Fruit fly (Drosophila melanogaster): ENCODE data around the gene CG11555.

CG11555 gene

DNA sequence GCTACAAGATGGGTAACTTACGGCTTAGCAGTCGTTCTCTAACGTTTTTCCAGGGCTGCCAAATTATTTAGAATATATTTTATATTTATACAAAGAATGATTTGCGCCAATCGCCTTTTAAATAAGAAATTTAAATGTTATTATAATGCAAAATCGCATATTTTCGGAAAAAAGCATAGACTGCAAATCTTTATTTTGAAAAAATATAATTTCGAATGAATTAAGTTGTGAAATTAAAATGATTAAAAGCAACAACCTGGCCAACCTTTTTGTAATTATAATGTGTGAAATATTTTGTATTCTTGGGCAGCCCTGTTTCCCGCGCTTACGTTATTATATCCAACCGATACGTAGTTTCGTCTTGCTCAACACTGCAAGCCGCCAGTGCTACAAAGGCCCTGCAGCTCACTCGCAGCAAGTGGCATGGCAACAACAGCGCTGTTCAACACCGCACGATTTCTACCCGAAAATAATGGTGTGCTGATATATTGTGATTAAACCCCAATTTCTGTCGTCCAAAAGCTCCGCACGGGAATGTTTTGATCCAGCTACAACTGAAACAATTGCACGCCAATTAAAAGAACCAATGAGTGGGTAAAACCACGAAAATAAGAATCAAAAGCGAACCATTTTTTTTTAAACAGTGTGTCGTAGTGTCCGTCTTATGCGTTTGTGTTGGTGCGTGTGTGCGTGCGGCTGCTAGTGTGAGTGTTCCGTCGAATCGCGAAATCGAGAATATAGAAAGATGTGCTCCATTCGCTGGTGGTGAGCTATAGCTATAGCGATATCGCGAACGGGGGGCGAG, 24.0 kb downstream of the CG11555 start, which contains the start of gene Pi3K21B (continued):
- TF ChIP-seq CG6765 (GFP tag; optimal IDR thresholded peaks at IDR 0.05) = peak; percentile 72
- TF ChIP-seq E2f2 (GFP tag; IDR thresholded peaks at IDR 0.05) = peak; percentile 88
- TF ChIP-seq cwo (GFP tag; optimal IDR thresholded peaks at IDR 0.05) = peak; percentile 69
- peak; percentile 88 for TF ChIP-seq CG4820 (GFP tag; optimal IDR thresholded peaks at IDR 0.05)
- TF ChIP-seq ash1 (GFP tag; optimal IDR thresholded peaks at IDR 0.05) = peak; percentile 69
- TF ChIP-seq CG11093 (GFP tag; IDR thresholded peaks at IDR 0.05) = peak; percentile 81
- TF ChIP-seq corto (GFP tag; optimal IDR thresholded peaks at IDR 0.05) = peak; percentile 78
- TF ChIP-seq CG13894 (tag; optimal IDR thresholded peaks at IDR 0.05) = peak; percentile 89
- TF ChIP-seq CG13424 (tag; optimal IDR thresholded peaks at IDR 0.05) = peak; percentile 93
- TF ChIP-seq Dp (GFP tag; optimal IDR thresholded peaks at IDR 0.05) = peak; percentile 87
- TF ChIP-seq Dad (GFP tag; optimal IDR thresholded peaks at IDR 0.05) = peak; percentile 92
- TF ChIP-seq CG14965 (GFP tag; optimal IDR thresholded peaks at IDR 0.05; ENCODE audit: borderline replicate concordance) = peak; percentile 55
- peak; percentile 87 for TF ChIP-seq Atf-2 (GFP tag; optimal IDR thresholded peaks at IDR 0.05)
- peak; percentile 82 for TF ChIP-seq CG32772 (GFP tag; IDR thresholded peaks at IDR 0.05)
- peak; percentile 10 for TF ChIP-seq zf30C (GFP tag; optimal IDR thresholded peaks at IDR 0.05)
- peak; percentile 50 for TF ChIP-seq CG10274 (GFP tag; optimal IDR thresholded peaks at IDR 0.05)
- peak; percentile 96 for TF ChIP-seq slbo (GFP tag; IDR thresholded peaks at IDR 0.05)
- TF ChIP-seq toy (GFP tag; IDR thresholded peaks at IDR 0.05) = 0 out of 2 replicates have a peak, but pooled peaks have one; percentile 43
- TF ChIP-seq Ssrp (tag; optimal IDR thresholded peaks at IDR 0.05) = peak; percentile 90
- TF ChIP-seq CG17385 (GFP tag; optimal IDR thresholded peaks at IDR 0.05) = peak; percentile 83
- TF ChIP-seq CG3065 (GFP tag; optimal IDR thresholded peaks at IDR 0.05) = peak; percentile 70
- TF ChIP-seq CG11085 (GFP tag; IDR thresholded peaks at IDR 0.05) = peak; percentile 54; the same call in 1 of the 2 replicates
- TF ChIP-seq en (GFP tag; optimal IDR thresholded peaks at IDR 0.05) = peak; percentile 58
- peak; percentile 99 for TF ChIP-seq Med (GFP tag)
- TF ChIP-seq HLH54F (GFP tag; optimal IDR thresholded peaks at IDR 0.05) = peak; percentile 96
- no peak for TF ChIP-seq CG1832 (GFP tag; optimal IDR thresholded peaks at IDR 0.05)
- TF ChIP-seq CG31224 (GFP tag; IDR thresholded peaks at IDR 0.05) = peak; percentile 67
- TF ChIP-seq vnd (GFP tag; IDR thresholded peaks at IDR 0.05; ENCODE audit: partially characterized antibody) = no peak
- no peak for TF ChIP-seq Kr (GFP tag; optimal IDR thresholded peaks at IDR 0.05)
- TF ChIP-seq pan (optimal IDR thresholded peaks at IDR 0.05) = no peak
- TF ChIP-seq pan (GFP tag; optimal IDR thresholded peaks at IDR 0.05 in 1 of 2, IDR thresholded peaks at IDR 0.05 in 1 of 2) = peak in 1 of 2 experiments; percentile 75
- TF ChIP-seq CG2199 (GFP tag; IDR thresholded peaks at IDR 0.05) = no peak
- TF ChIP-seq hb (GFP tag; IDR thresholded peaks at IDR 0.05; ENCODE audit: partially characterized antibody) = no peak
- TF ChIP-seq Drgx (GFP tag; IDR thresholded peaks at IDR 0.05) = peak; percentile 56
- peak; percentile 93 for TF ChIP-seq Hr3 (GFP tag; optimal IDR thresholded peaks at IDR 0.05)
- peak; percentile 77 for TF ChIP-seq al (GFP tag; IDR thresholded peaks at IDR 0.05)
- TF ChIP-seq Doc2 (GFP tag; IDR thresholded peaks at IDR 0.05) = no peak
- peak; percentile 81 for TF ChIP-seq CG4854 (GFP tag; optimal IDR thresholded peaks at IDR 0.05)
- peak; percentile 82 for TF ChIP-seq luna (GFP tag; optimal IDR thresholded peaks at IDR 0.05)
- peak; percentile 87 for TF ChIP-seq CG15601 (tag; optimal IDR thresholded peaks at IDR 0.05)
- TF ChIP-seq CG31388 (GFP tag; optimal IDR thresholded peaks at IDR 0.05) = peak; percentile 82
- peak; percentile 89 for TF ChIP-seq maf-S (GFP tag; optimal IDR thresholded peaks at IDR 0.05)
- peak; percentile 89 for TF ChIP-seq CG4328 (GFP tag; optimal IDR thresholded peaks at IDR 0.05)
- peak; percentile 86 for TF ChIP-seq NFAT (GFP tag; IDR thresholded peaks at IDR 0.05)
- TF ChIP-seq usp (GFP tag; optimal IDR thresholded peaks at IDR 0.05) = no peak
- TF ChIP-seq kni (GFP tag; optimal IDR thresholded peaks at IDR 0.05) = peak; percentile 87
- TF ChIP-seq Hr51 (GFP tag; optimal IDR thresholded peaks at IDR 0.05) = peak; percentile 87 to 94
- peak; percentile 86 for TF ChIP-seq Bdp1 (GFP tag; optimal IDR thresholded peaks at IDR 0.05)
- TF ChIP-seq CG31441 (GFP tag; IDR thresholded peaks at IDR 0.05) = peak; percentile 87
